Worm (Caenorhabditis elegans) whole organism, young adult: ENCODE measurements around the gene Y17G7B.18.
A peak's percentile ranks its signal among the peaks of the same experiment; 100 is the strongest.

Source experiments
- B0261.1 ChIP-seq: sonication (generic microtip); optimal IDR thresholded peaks from 2 replicates; lab custom pipeline; 2016; ENCODE audit warnings: mild to moderate bottlenecking, missing genetic modification characterization, moderate library complexity, missing compliant biosample characterization
- B0336.3 ChIP-seq: fragments of 200-800 bp; sonication (Bioruptor generic); IDR thresholded peaks from 2 replicates; pipeline ENCODE4 v1.3.6; 2022; ENCODE audit warnings: missing genetic modification characterization, missing compliant biosample characterization
- F33H1.4 ChIP-seq: fragments of 200-800 bp; sonication (Bioruptor generic); IDR thresholded peaks from 2 replicates; pipeline ENCODE4 v1.3.6; 2022; ENCODE audit warnings: missing genetic modification reagents, missing genetic modification characterization, missing compliant biosample characterization
- F37B4.10 ChIP-seq: fragments of 200-800 bp; sonication (Bioruptor generic); IDR thresholded peaks from 2 replicates; pipeline ENCODE4 v1.3.6; 2022; ENCODE audit warnings: missing genetic modification characterization, missing compliant biosample characterization
- K11D2.4 ChIP-seq: fragments of 200-800 bp; sonication (Bioruptor generic); IDR thresholded peaks from 2 replicates; pipeline ENCODE4 v1.3.6; 2022; ENCODE audit warnings: missing genetic modification reagents, missing genetic modification characterization, missing compliant biosample characterization
- K12H6.12 ChIP-seq: fragments of 200-800 bp; sonication (Bioruptor generic); optimal IDR thresholded peaks from 2 replicates; lab custom pipeline; 2018; ENCODE audit warnings: mild to moderate bottlenecking, missing genetic modification characterization, missing compliant biosample characterization
- T26A5.8 ChIP-seq: sonication (generic microtip); optimal IDR thresholded peaks from 2 replicates; lab custom pipeline; 2016; ENCODE audit warnings: missing genetic modification characterization, missing compliant biosample characterization
- Y53F4B.3 ChIP-seq: fragments of 200-800 bp; sonication (Bioruptor generic); IDR thresholded peaks from 2 replicates; pipeline ENCODE4 v1.3.6; 2022; ENCODE audit warnings: missing genetic modification reagents, missing genetic modification characterization, missing compliant biosample characterization
- Y53G8AR.9 ChIP-seq: fragments of 200-800 bp; sonication (Bioruptor generic); conservative IDR thresholded peaks from 2 replicates; pipeline ENCODE4 v1.3.6; 2022; ENCODE audit warnings: missing genetic modification reagents, missing genetic modification characterization, missing compliant biosample characterization
- Y56A3A.18 ChIP-seq: fragments of 200-800 bp; sonication (Bioruptor generic); IDR thresholded peaks from 2 replicates; pipeline ENCODE4 v1.3.6; 2022; ENCODE audit warnings: missing genetic modification reagents, missing genetic modification characterization, missing compliant biosample characterization
- Y79H2A.3 ChIP-seq: fragments of 200-800 bp; sonication (Bioruptor generic); conservative IDR thresholded peaks from 2 replicates; pipeline ENCODE4 v1.3.6; 2022; ENCODE audit warnings: missing genetic modification reagents, missing genetic modification characterization, missing compliant biosample characterization
- Y95B8A.8 ChIP-seq: fragments of 200-800 bp; sonication (Bioruptor generic); IDR thresholded peaks from 2 replicates; pipeline ENCODE4 v1.3.6; 2022; ENCODE audit warnings: missing genetic modification reagents, missing genetic modification characterization, missing compliant biosample characterization
- ama-1 ChIP-seq, 3 experiments: fragments of 150-350 bp in 1 of 3; sonication (generic microtip) in 2 of 3; optimal IDR thresholded peaks; 2 replicates each; lab custom pipeline; 2014 to 2018; ENCODE audit warnings: missing biosample characterization in 2 of 3, missing genetic modification characterization in 2 of 3, missing genetic modification reagents in 2 of 3
- atf-7 ChIP-seq: sonication (generic microtip); optimal IDR thresholded peaks from 2 replicates; lab custom pipeline; 2017; ENCODE audit warnings: mild to moderate bottlenecking, missing genetic modification characterization, missing compliant biosample characterization
- bed-1 ChIP-seq: fragments of 200-800 bp; sonication (Bioruptor generic); IDR thresholded peaks from 2 replicates; pipeline ENCODE4 v1.3.6; 2022; ENCODE audit warnings: missing genetic modification reagents, missing genetic modification characterization, missing compliant biosample characterization
- cebp-1 ChIP-seq, 2 experiments: fragments of 200-800 bp in 1 of 2; sonication (Bioruptor generic) in 1 of 2; sonication (generic microtip) in 1 of 2; IDR thresholded peaks in 1 of 2; optimal IDR thresholded peaks in 1 of 2; 2 replicates each; pipeline versions ENCODE4 v1.3.6 to Lab custom; 2017 to 2022; ENCODE audit warnings: missing compliant biosample characterization in 2 of 2, missing genetic modification characterization in 2 of 2, mild to moderate bottlenecking in 1 of 2, missing genetic modification reagents in 1 of 2, moderate library complexity in 1 of 2
- cebp-2 ChIP-seq: fragments of 200-800 bp; sonication (Bioruptor generic); IDR thresholded peaks from 2 replicates; pipeline ENCODE4 v1.3.6; 2022; ENCODE audit warnings: missing genetic modification characterization, missing compliant biosample characterization
- ceh-100 ChIP-seq: fragments of 200-800 bp; sonication (Bioruptor generic); IDR thresholded peaks from 2 replicates; pipeline ENCODE4 v1.3.6; 2022; ENCODE audit warnings: missing genetic modification reagents, missing genetic modification characterization, missing compliant biosample characterization
- ceh-27 ChIP-seq: fragments of 200-800 bp; sonication (Bioruptor generic); optimal IDR thresholded peaks from 2 replicates; lab custom pipeline; 2018; ENCODE audit warnings: mild to moderate bottlenecking, missing genetic modification characterization, moderate library complexity, missing compliant biosample characterization
- ceh-91 ChIP-seq: fragments of 200-800 bp; sonication (Bioruptor generic); IDR thresholded peaks from 2 replicates; pipeline ENCODE4 v1.3.6; 2022; ENCODE audit warnings: missing genetic modification reagents, missing genetic modification characterization, missing compliant biosample characterization
- chd-7 ChIP-seq: sonication (generic microtip); optimal IDR thresholded peaks from 2 replicates; lab custom pipeline; 2016; ENCODE audit warnings: mild to moderate bottlenecking, missing genetic modification characterization, moderate library complexity, missing compliant biosample characterization
- ekl-4 ChIP-seq: fragments of 200-800 bp; sonication (Bioruptor generic); IDR thresholded peaks from 2 replicates; pipeline ENCODE4 v1.3.6; 2022; ENCODE audit warnings: missing genetic modification reagents, missing genetic modification characterization, missing compliant biosample characterization
- ets-4 ChIP-seq: fragments of 200-800 bp; sonication (Bioruptor generic); optimal IDR thresholded peaks from 2 replicates; lab custom pipeline; 2018; ENCODE audit warnings: mild to moderate bottlenecking, missing genetic modification characterization, missing compliant biosample characterization
- gei-17 ChIP-seq: fragments of 200-800 bp; sonication (Bioruptor generic); optimal IDR thresholded peaks from 2 replicates; lab custom pipeline; 2018; ENCODE audit warnings: mild to moderate bottlenecking, missing genetic modification characterization, missing compliant biosample characterization
- him-1 ChIP-seq: sonication (generic microtip); optimal IDR thresholded peaks from 2 replicates; lab custom pipeline; 2016; ENCODE audit warnings: missing genotype, missing genetic modification reagents, missing genetic modification characterization, missing compliant biosample characterization
- hmg-1.2 ChIP-seq: fragments of 200-800 bp; sonication (Bioruptor generic); IDR thresholded peaks from 2 replicates; pipeline ENCODE4 v1.3.6; 2022; ENCODE audit warnings: missing genetic modification reagents, missing genetic modification characterization, missing compliant biosample characterization
- hsf-1 ChIP-seq: fragments of 200-800 bp; sonication (Bioruptor generic); IDR thresholded peaks from 2 replicates; pipeline ENCODE4 v1.3.6; 2022; ENCODE audit warnings: missing genetic modification reagents, missing genetic modification characterization, missing compliant biosample characterization
- let-526 ChIP-seq: fragments of 200-800 bp; sonication (Bioruptor generic); IDR thresholded peaks from 2 replicates; pipeline ENCODE4 v1.3.6; 2022; ENCODE audit warnings: missing genetic modification reagents, missing genetic modification characterization, missing compliant biosample characterization
- let-607 ChIP-seq, 2 experiments: fragments of 200-800 bp in 1 of 2; sonication (Bioruptor generic) in 1 of 2; sonication (generic microtip) in 1 of 2; optimal IDR thresholded peaks; 2 replicates each; lab custom pipeline; 2016 to 2018; ENCODE audit warnings: mild to moderate bottlenecking in 2 of 2, missing compliant biosample characterization in 2 of 2, missing genetic modification characterization in 2 of 2, moderate library complexity in 2 of 2, missing genotype in 1 of 2
- lin-35 ChIP-seq, 3 experiments: fragments of 150-350 bp in 2 of 3; sonication (generic microtip) in 1 of 3; optimal IDR thresholded peaks; 2 replicates each; lab custom pipeline; 2014 to 2018; ENCODE audit warnings: missing biosample characterization in 3 of 3, missing genetic modification characterization in 3 of 3, missing genetic modification reagents in 3 of 3
- lir-1 ChIP-seq: fragments of 200-800 bp; sonication (Bioruptor generic); conservative IDR thresholded peaks from 2 replicates; pipeline ENCODE4 v1.3.6; 2022; ENCODE audit warnings: missing genetic modification reagents, missing genetic modification characterization, missing compliant biosample characterization
- madf-3 ChIP-seq: fragments of 200-800 bp; sonication (Bioruptor generic); IDR thresholded peaks from 2 replicates; pipeline ENCODE4 v1.3.6; 2022; ENCODE audit warnings: missing genetic modification reagents, missing genetic modification characterization, missing compliant biosample characterization
- nhr-120 ChIP-seq: fragments of 200-800 bp; sonication (Bioruptor generic); IDR thresholded peaks from 2 replicates; pipeline ENCODE4 v1.3.6; 2022; ENCODE audit warnings: missing genetic modification characterization, missing compliant biosample characterization
- nhr-80 ChIP-seq: sonication (generic microtip); optimal IDR thresholded peaks from 2 replicates; lab custom pipeline; 2016; ENCODE audit warnings: missing genetic modification characterization, missing compliant biosample characterization
- pbrm-1 ChIP-seq: fragments of 200-800 bp; sonication (Bioruptor generic); IDR thresholded peaks from 2 replicates; pipeline ENCODE4 v1.3.6; 2022; ENCODE audit warnings: missing genetic modification reagents, missing genetic modification characterization, missing compliant biosample characterization
- snpc-3.4 ChIP-seq: sonication (generic microtip); optimal IDR thresholded peaks from 2 replicates; lab custom pipeline; 2017; ENCODE audit warnings: missing genetic modification characterization, mild to moderate bottlenecking, missing compliant biosample characterization, antibody characterized with exemption, moderate library complexity, missing genotype, missing genetic modification reagents
- snpc-4 ChIP-seq, 5 experiments: fragments of 150-350 bp in 1 of 5; sonication (generic microtip) in 4 of 5; optimal IDR thresholded peaks; 2 replicates each; lab custom pipeline; 2014 to 2018; ENCODE audit warnings: missing genetic modification characterization in 5 of 5, missing biosample characterization in 3 of 5, antibody characterized with exemption in 2 of 5, mild to moderate bottlenecking in 2 of 5, missing compliant biosample characterization in 2 of 5, missing genotype in 2 of 5, moderate library complexity in 2 of 5, missing genetic modification reagents in 1 of 5
- sptf-2 ChIP-seq: fragments of 200-800 bp; sonication (Bioruptor generic); optimal IDR thresholded peaks from 2 replicates; lab custom pipeline; 2018; ENCODE audit warnings: mild to moderate bottlenecking, missing genetic modification characterization, missing compliant biosample characterization
- zfh-2 ChIP-seq: fragments of 200-800 bp; sonication (Bioruptor generic); conservative IDR thresholded peaks from 2 replicates; pipeline ENCODE4 v1.3.6; 2022; ENCODE audit warnings: missing genetic modification reagents, missing genetic modification characterization, missing compliant biosample characterization
- ztf-25 ChIP-seq: fragments of 200-800 bp; sonication (Bioruptor generic); IDR thresholded peaks from 2 replicates; pipeline ENCODE4 v1.3.6; 2022; ENCODE audit warnings: missing genetic modification reagents, missing genetic modification characterization, missing compliant biosample characterization
- ztf-26 ChIP-seq: sonication (generic microtip); optimal IDR thresholded peaks from 2 replicates; lab custom pipeline; 2017; ENCODE audit warnings: missing genetic modification characterization, missing compliant biosample characterization
- ztf-28 ChIP-seq: fragments of 200-800 bp; sonication (Bioruptor generic); IDR thresholded peaks from 2 replicates; pipeline ENCODE4 v1.3.6; 2022; ENCODE audit warnings: missing genetic modification reagents, missing genetic modification characterization, missing compliant biosample characterization
- ztf-6 ChIP-seq: fragments of 200-800 bp; sonication (Bioruptor generic); IDR thresholded peaks from 2 replicates; pipeline ENCODE4 v1.3.6; 2022; ENCODE audit warnings: missing genetic modification reagents, missing genetic modification characterization, missing compliant biosample characterization

The Y17G7B.18 gene

DNA sequence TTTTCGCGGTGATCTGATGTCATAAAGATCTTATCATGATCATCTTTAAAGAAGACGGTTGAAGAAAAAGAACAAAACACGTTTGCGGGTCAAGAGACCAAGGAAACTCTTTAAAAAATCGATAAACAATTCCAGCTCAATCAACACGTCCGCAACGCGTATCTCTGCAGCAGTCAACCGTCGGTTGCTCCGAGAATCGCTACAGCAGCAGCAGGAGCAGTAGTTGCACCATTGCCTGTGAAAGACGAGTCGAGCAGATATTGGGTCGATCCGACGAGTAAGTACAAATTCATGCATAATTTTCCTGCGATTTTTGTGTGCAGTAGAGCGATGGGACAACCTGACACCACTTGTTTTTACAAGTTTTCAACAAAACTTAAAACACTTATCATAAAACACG, 53.1 kb downstream of the Y17G7B.18 start:
- no peak for TF ChIP-seq gei-17 (GFP tag; lab: Kevin White, UChicago)
- no peak for TF ChIP-seq atf-7 (tag; lab: Kevin White, UChicago)
- peak; percentile 65 for TF ChIP-seq ztf-26 (tag; lab: Kevin White, UChicago)
- no peak for TF ChIP-seq lir-1
- peak; percentile 36 for TF ChIP-seq chd-7 (tag; lab: Kevin White, UChicago)
- no peak for TF ChIP-seq ztf-6 (GFP tag; lab: Robert Waterston, UW)
- no peak for TF ChIP-seq ztf-28 (GFP tag; lab: Robert Waterston, UW)
- no peak for TF ChIP-seq cebp-1 (GFP tag; IDR thresholded peaks at IDR 0.05; lab: Robert Waterston, UW)
- peak; percentile 14 for TF ChIP-seq cebp-1 (tag; optimal IDR thresholded peaks at IDR 0.05; lab: Kevin White, UChicago)
- TF ChIP-seq B0336.3 (GFP tag; lab: Robert Waterston, UW): peak; percentile 53; the same call in 1 of the 2 replicates
- no peak for TF ChIP-seq ceh-91
- TF ChIP-seq ztf-25 (GFP tag; lab: Robert Waterston, UW): 0 out of 2 replicates have a peak, but pooled peaks have one; percentile 20
- TF ChIP-seq let-526 (GFP tag; lab: Robert Waterston, UW): 0 out of 2 replicates have a peak, but pooled peaks have one; percentile 5
- 0 out of 2 replicates have a peak, but pooled peaks have one; percentile 13 for TF ChIP-seq zfh-2
- TF ChIP-seq hsf-1 (GFP tag; lab: Robert Waterston, UW): 0 out of 2 replicates have a peak, but pooled peaks have one; percentile 15
- 0 out of 2 replicates have a peak, but pooled peaks have one; percentile 8 for TF ChIP-seq Y53G8AR.9

DNA sequence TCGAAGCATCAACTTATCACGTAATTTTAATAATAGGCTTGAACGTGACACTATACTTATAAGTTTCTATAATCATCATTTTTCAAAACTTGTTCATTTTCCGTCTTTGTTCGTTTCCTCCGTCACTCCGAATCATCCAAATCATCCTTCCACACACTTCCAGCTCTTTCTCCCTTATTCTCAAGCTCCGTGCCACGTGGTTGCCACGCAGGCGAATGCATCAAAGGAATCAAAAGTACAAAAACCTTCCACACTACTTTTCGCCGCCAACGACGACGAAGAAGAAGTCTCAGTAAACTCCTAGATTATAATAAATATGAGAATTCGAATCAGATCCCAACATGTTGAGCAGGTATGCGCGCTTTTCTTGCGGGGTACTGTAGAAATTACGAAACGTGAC, 53.5 kb downstream of the Y17G7B.18 start:
- peak; percentile 53 for TF ChIP-seq ama-1 (optimal IDR thresholded peaks at IDR 0.05; lab: Kevin White, UChicago)
- TF ChIP-seq ama-1 (GFP tag; optimal IDR thresholded peaks at IDR 0.05; lab: Kevin White, UChicago): no peak
- TF ChIP-seq pbrm-1 (GFP tag; lab: Robert Waterston, UW): 0 out of 2 replicates have a peak, but pooled peaks have one; percentile 22
- TF ChIP-seq ekl-4: no peak
- 0 out of 2 replicates have a peak, but pooled peaks have one; percentile 34 for TF ChIP-seq Y79H2A.3 (GFP tag; lab: Robert Waterston, UW)

- peak in 1 of 2 experiments; percentile 17 for TF ChIP-seq let-607 (tag; optimal IDR thresholded peaks at IDR 0.05; lab: Kevin White, UChicago)
- TF ChIP-seq hmg-1.2 (GFP tag; lab: Robert Waterston, UW): no peak
- TF ChIP-seq ama-1 (optimal IDR thresholded peaks at IDR 0.05; lab: Kevin White, UChicago): peak; percentile 5
- no peak for TF ChIP-seq ama-1 (GFP tag; optimal IDR thresholded peaks at IDR 0.05; lab: Kevin White, UChicago)
- no peak for TF ChIP-seq lin-35 (GFP tag; optimal IDR thresholded peaks at IDR 0.05; lab: Kevin White, UChicago)
- TF ChIP-seq K12H6.12: no peak
- TF ChIP-seq snpc-3.4 (tag; lab: Kevin White, UChicago): no peak
- no peak for TF ChIP-seq ceh-27 (GFP tag; lab: Kevin White, UChicago)
- TF ChIP-seq madf-3 (GFP tag; lab: Robert Waterston, UW): no peak
- no peak for TF ChIP-seq pbrm-1 (GFP tag; lab: Robert Waterston, UW)
- TF ChIP-seq Y53F4B.3 (GFP tag; lab: Robert Waterston, UW): no peak
- no peak for TF ChIP-seq gei-17 (GFP tag; lab: Kevin White, UChicago)
- no peak for TF ChIP-seq ets-4 (GFP tag; lab: Kevin White, UChicago)
- no peak for TF ChIP-seq cebp-2 (GFP tag; lab: Robert Waterston, UW)
- TF ChIP-seq T26A5.8 (tag; lab: Kevin White, UChicago): no peak
- TF ChIP-seq F37B4.10 (GFP tag; lab: Robert Waterston, UW): no peak
- no peak for TF ChIP-seq K11D2.4 (GFP tag; lab: Robert Waterston, UW)
- no peak for TF ChIP-seq ceh-100 (GFP tag; lab: Robert Waterston, UW)
- TF ChIP-seq snpc-4 (GFP tag; optimal IDR thresholded peaks at IDR 0.05; lab: Kevin White, UChicago): no peak
- no peak for TF ChIP-seq snpc-4 (tag; optimal IDR thresholded peaks at IDR 0.05; lab: Kevin White, UChicago)
- no peak for TF ChIP-seq him-1 (tag; lab: Kevin White, UChicago)
- TF ChIP-seq cebp-1 (GFP tag; IDR thresholded peaks at IDR 0.05; lab: Robert Waterston, UW): no peak
- TF ChIP-seq cebp-1 (tag; optimal IDR thresholded peaks at IDR 0.05; lab: Kevin White, UChicago): peak; percentile 32
- TF ChIP-seq sptf-2 (GFP tag; lab: Kevin White, UChicago): no peak
- no peak for TF ChIP-seq bed-1
- no peak for TF ChIP-seq nhr-120
- no peak for TF ChIP-seq Y56A3A.18
- no peak for TF ChIP-seq Y95B8A.8 (GFP tag; lab: Robert Waterston, UW)
- TF ChIP-seq F33H1.4: no peak
- TF ChIP-seq B0261.1: no peak
- peak; percentile 25 for TF ChIP-seq nhr-80 (tag; lab: Kevin White, UChicago)
Measured at ce11 chrII:12053486-12053885, 54.2 kb downstream of the Y17G7B.18 start.
